Worm (Caenorhabditis elegans) whole organism, mixed stage, embryonic: Measurements from ENCODE around the gene C28D4.4.

Experiments used
- nhr-76 ChIP-seq: sonication (generic microtip); optimal IDR thresholded peaks from 2 replicates; lab custom pipeline; 2017; ENCODE audit warnings: missing biosample characterization, missing genetic modification characterization
- pha-4 ChIP-seq: fragments of 150-350 bp; optimal IDR thresholded peaks from 2 replicates; lab custom pipeline; 2018; ENCODE audit warnings: missing biosample characterization, missing genetic modification reagents, missing genetic modification characterization
- snpc-4 ChIP-seq: fragments of 150-350 bp; optimal IDR thresholded peaks from 2 replicates; lab custom pipeline; 2014; ENCODE audit warnings: missing biosample characterization, missing genetic modification characterization

- TF ChIP-seq pha-4 (tag; lab: Kevin White, UChicago): no peak
- TF ChIP-seq snpc-4 (tag; lab: Kevin White, UChicago): no peak
- TF ChIP-seq nhr-76 (tag; lab: Kevin White, UChicago): no peak
Observed at ce11 chrIV:9716490-9716889, 28.3 kb downstream of the C28D4.4 start.
